Fruit fly (Drosophila melanogaster): Measurements from ENCODE around the gene Vml.
A peak's percentile ranks its signal among the peaks of the same experiment; 100 is the strongest.

Gene Vml

DNA sequence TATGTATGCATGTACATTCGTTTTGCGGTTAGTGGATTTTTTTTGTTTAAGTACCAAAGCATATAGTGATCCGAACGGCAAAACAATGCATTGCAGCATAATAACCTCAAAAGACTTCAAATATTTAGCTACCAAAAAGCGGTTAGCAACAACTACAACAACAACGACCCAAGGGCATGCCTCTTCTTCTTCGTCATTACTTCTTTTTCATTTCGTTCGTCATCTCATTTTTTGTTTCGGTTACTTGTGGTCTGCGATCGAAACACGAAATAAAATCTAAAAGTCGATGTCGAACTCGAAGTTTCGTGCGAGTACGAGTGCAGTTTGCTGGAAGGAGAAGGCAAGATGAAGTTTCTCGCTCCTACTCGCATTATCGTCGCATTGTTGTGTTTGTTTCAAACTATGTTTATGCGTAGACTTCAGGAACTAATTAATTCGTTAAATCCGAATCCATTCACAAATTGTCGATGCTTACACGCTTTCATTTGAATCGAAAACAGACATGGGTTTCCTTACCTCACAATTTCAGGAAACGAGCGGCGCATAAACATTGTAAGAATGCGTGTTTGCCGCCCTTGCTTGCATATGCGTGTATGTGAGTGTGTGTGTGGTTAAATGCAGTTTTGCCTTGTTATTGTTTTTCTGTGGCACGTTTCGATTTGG is 23.2 kb downstream of the Vml start (continued):
- TF ChIP-seq OdsH (GFP tag; optimal IDR thresholded peaks at IDR 0.05) (peak; percentile 89), Sox102F (GFP tag; optimal IDR thresholded peaks at IDR 0.05) (peak; percentile 93), CG7368 (GFP tag; optimal IDR thresholded peaks at IDR 0.05) (peak; percentile 96), fkh (GFP tag; optimal IDR thresholded peaks at IDR 0.05) (peak; percentile 44), CG6808 (GFP tag; optimal IDR thresholded peaks at IDR 0.05) (peak; percentile 85), CG3032 (tag; optimal IDR thresholded peaks at IDR 0.05) (peak; percentile 93), net (GFP tag; optimal IDR thresholded peaks at IDR 0.05) (peak; percentile 93), Hr38 (GFP tag; optimal IDR thresholded peaks at IDR 0.05) (no peak), fd85E (GFP tag; optimal IDR thresholded peaks at IDR 0.05) (peak; percentile 87), CG6792 (GFP tag; optimal IDR thresholded peaks at IDR 0.05) (peak; percentile 91), lz (GFP tag; optimal IDR thresholded peaks at IDR 0.05) (peak; percentile 92), CG8119 (GFP tag; IDR thresholded peaks at IDR 0.05) (peak; percentile 85), ss (GFP tag; optimal IDR thresholded peaks at IDR 0.05) (peak; percentile 95), pdm3 (GFP tag; optimal IDR thresholded peaks at IDR 0.05) (peak; percentile 93), Gug (GFP tag; IDR thresholded peaks at IDR 0.05) (peak; percentile 87), cyc (GFP tag; optimal IDR thresholded peaks at IDR 0.05) (peak; percentile 94), Hr4 (GFP tag; optimal IDR thresholded peaks at IDR 0.05) (peak; percentile 80), achi (GFP tag; optimal IDR thresholded peaks at IDR 0.05) (peak; percentile 87), CG4318 (GFP tag; optimal IDR thresholded peaks at IDR 0.05) (peak; percentile 63), svp (GFP tag) (peak; percentile 97), CG16779 (tag; optimal IDR thresholded peaks at IDR 0.05) (peak; percentile 89), CG31627 (GFP tag; optimal IDR thresholded peaks at IDR 0.05) (peak; percentile 86), vri (GFP tag; optimal IDR thresholded peaks at IDR 0.05) (peak; percentile 93)

DNA sequence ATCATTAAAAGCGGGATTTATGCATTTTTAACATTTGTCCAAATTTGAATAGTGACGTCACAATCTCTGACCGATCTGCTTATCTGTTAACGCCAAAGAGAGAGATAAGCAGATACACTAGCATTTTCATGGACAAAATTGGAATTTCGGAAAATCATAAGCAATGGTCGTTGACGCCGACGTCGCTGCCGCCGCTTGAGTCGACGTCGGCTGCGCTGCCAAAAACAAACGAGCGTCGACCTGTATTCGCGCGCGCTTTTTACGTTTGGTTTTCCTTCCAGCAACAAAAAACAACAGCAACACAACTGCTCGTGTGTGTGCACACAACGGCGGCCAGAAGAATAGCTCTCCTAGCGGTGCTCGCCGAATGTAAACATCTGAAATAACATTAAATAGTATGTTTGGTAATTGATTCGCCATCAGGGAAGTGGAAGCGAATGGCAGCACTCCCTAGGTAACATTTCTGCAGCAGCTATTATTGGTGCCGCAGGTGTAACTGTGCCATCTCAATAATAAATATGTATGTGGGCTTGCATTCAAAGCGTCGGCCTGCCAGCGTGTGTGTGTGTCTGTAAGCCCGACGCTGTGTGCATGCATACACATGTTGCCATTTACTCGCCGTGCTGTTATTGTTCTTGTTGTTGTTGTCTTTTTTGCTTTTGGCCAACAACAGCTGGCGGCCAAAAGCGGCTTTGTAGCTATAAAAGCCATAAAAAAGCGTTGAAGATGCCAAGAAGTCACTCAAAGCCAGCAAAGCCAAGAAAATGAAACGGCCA is 24.9 kb downstream of the Vml start:
- TF ChIP-seq salr (GFP tag; optimal IDR thresholded peaks at IDR 0.05) (peak; percentile 91 to 99), CG3919 (GFP tag; optimal IDR thresholded peaks at IDR 0.05) (peak; percentile 98), achi (GFP tag; optimal IDR thresholded peaks at IDR 0.05) (peak; percentile 98), Hr4 (GFP tag; optimal IDR thresholded peaks at IDR 0.05) (peak; percentile 99), Met (GFP tag; optimal IDR thresholded peaks at IDR 0.05) (peak; percentile 100), Hr39 (GFP tag; optimal IDR thresholded peaks at IDR 0.05) (peak; percentile 99), CG8319 (GFP tag; optimal IDR thresholded peaks at IDR 0.05) (peak; percentile 97), Lpt (GFP tag; optimal IDR thresholded peaks at IDR 0.05) (peak; percentile 97), esn (GFP tag; optimal IDR thresholded peaks at IDR 0.05) (peak; percentile 99), CG9139 (GFP tag; optimal IDR thresholded peaks at IDR 0.05) (peak; percentile 97), fkh (GFP tag; optimal IDR thresholded peaks at IDR 0.05) (peak; percentile 85), CG11762 (GFP tag; optimal IDR thresholded peaks at IDR 0.05; ENCODE audit: insufficient read depth) (peak; percentile 97), dac (GFP tag; optimal IDR thresholded peaks at IDR 0.05) (peak; percentile 99), lz (GFP tag; optimal IDR thresholded peaks at IDR 0.05) (peak; percentile 99), OdsH (GFP tag; optimal IDR thresholded peaks at IDR 0.05) (peak; percentile 99), cyc (GFP tag; optimal IDR thresholded peaks at IDR 0.05) (peak; percentile 99), Hr38 (GFP tag; optimal IDR thresholded peaks at IDR 0.05) (peak; percentile 67), spab (GFP tag; optimal IDR thresholded peaks at IDR 0.05) (peak; percentile 98), CG31627 (GFP tag; optimal IDR thresholded peaks at IDR 0.05) (peak; percentile 99), CG10631 (GFP tag; optimal IDR thresholded peaks at IDR 0.05) (peak; percentile 99), Ets21C (GFP tag; optimal IDR thresholded peaks at IDR 0.05) (peak; percentile 98), CG8632 (GFP tag; optimal IDR thresholded peaks at IDR 0.05) (peak; percentile 99), CG11902 (GFP tag; optimal IDR thresholded peaks at IDR 0.05) (peak; percentile 98), CG6792 (GFP tag; optimal IDR thresholded peaks at IDR 0.05) (peak; percentile 99), Gug (GFP tag; IDR thresholded peaks at IDR 0.05) (peak; percentile 99), CG7368 (GFP tag; optimal IDR thresholded peaks at IDR 0.05) (peak; percentile 97), CG6276 (GFP tag; optimal IDR thresholded peaks at IDR 0.05) (peak; percentile 99), acj6 (GFP tag; optimal IDR thresholded peaks at IDR 0.05) (peak; percentile 99), net (GFP tag; optimal IDR thresholded peaks at IDR 0.05) (peak; percentile 98), vri (GFP tag; optimal IDR thresholded peaks at IDR 0.05) (peak; percentile 99), fd85E (GFP tag; optimal IDR thresholded peaks at IDR 0.05) (peak; percentile 91), CG16779 (tag; optimal IDR thresholded peaks at IDR 0.05) (peak; percentile 98), Eip93F (GFP tag; optimal IDR thresholded peaks at IDR 0.05) (peak; percentile 97), ss (GFP tag; optimal IDR thresholded peaks at IDR 0.05) (peak; percentile 96 to 99), fd59A (GFP tag; optimal IDR thresholded peaks at IDR 0.05) (peak; percentile 99), CG3032 (tag; optimal IDR thresholded peaks at IDR 0.05) (peak; percentile 98), CG1621 (tag; optimal IDR thresholded peaks at IDR 0.05) (peak; percentile 99), pdm3 (GFP tag; optimal IDR thresholded peaks at IDR 0.05) (peak; percentile 99), Eip75B (GFP tag; optimal IDR thresholded peaks at IDR 0.05) (peak; percentile 98)

All from whole organism, prepupa.